Worm (Caenorhabditis elegans): ENCODE results near the gene clec-124.

clec-124 gene

ce11 chrII:3237038-3237521 is 12.4 kb upstream of the clec-124 start, which contains the start of the genes srz-67 and C17F4.11:
TSS of gene srz-67 (minus strand) at chrII:3237138.
TSS of gene C17F4.11 (plus strand) at chrII:3237471.
- TF ChIP-seq sdc-2 (tag; optimal IDR thresholded peaks at IDR 0.05) (no peak), ttx-3 (tag; optimal IDR thresholded peaks at IDR 0.05) (no peak), F13H6.1 (tag; optimal IDR thresholded peaks at IDR 0.05) (no peak), ceh-31 (tag; optimal IDR thresholded peaks at IDR 0.05) (no peak), ceh-6 (GFP tag; optimal IDR thresholded peaks at IDR 0.05) (no peak), fkh-6 (tag; optimal IDR thresholded peaks at IDR 0.05) (no peak), lin-11 (tag; optimal IDR thresholded peaks at IDR 0.05) (no peak), pros-1 (tag; optimal IDR thresholded peaks at IDR 0.05) (no peak), T23F11.4 (GFP tag; optimal IDR thresholded peaks at IDR 0.05) (no peak), ref-2 (tag; optimal IDR thresholded peaks at IDR 0.05) (no peak), dve-1 (tag; optimal IDR thresholded peaks at IDR 0.05) (no peak), dmd-4 (tag; optimal IDR thresholded peaks at IDR 0.05; ENCODE audit: borderline replicate concordance) (no peak), ceh-48 (tag; optimal IDR thresholded peaks at IDR 0.05) (no peak)

- TF ChIP-seq eyg-1 (tag; optimal IDR thresholded peaks at IDR 0.05) (no peak), sox-2 (GFP tag; IDR thresholded peaks at IDR 0.05) (no peak), tbx-7 (tag; optimal IDR thresholded peaks at IDR 0.05) (no peak), C38D4.7 (GFP tag; optimal IDR thresholded peaks at IDR 0.05) (no peak), ceh-45 (GFP tag; IDR thresholded peaks at IDR 0.05) (no peak), fkh-6 (tag; optimal IDR thresholded peaks at IDR 0.05) (no peak), hlh-6 (tag; optimal IDR thresholded peaks at IDR 0.05) (no peak), odd-2 (tag; optimal IDR thresholded peaks at IDR 0.05) (no peak), nhr-11 (tag; optimal IDR thresholded peaks at IDR 0.05) (no peak), unc-42 (tag; optimal IDR thresholded peaks at IDR 0.05) (no peak), fkh-10 (GFP tag; optimal IDR thresholded peaks at IDR 0.05) (no peak), hlh-15 (tag; optimal IDR thresholded peaks at IDR 0.05) (no peak), unc-3 (GFP tag; conservative IDR thresholded peaks at IDR 0.05) (no peak), unc-3 (tag; optimal IDR thresholded peaks at IDR 0.05) (no peak), nfya-1 (tag; optimal IDR thresholded peaks at IDR 0.05) (no peak), pha-2 (tag; optimal IDR thresholded peaks at IDR 0.05) (no peak), lin-11 (tag; optimal IDR thresholded peaks at IDR 0.05) (no peak), ceh-22 (tag; optimal IDR thresholded peaks at IDR 0.05) (no peak), ceh-31 (tag; optimal IDR thresholded peaks at IDR 0.05) (no peak), ceh-19 (GFP tag; optimal IDR thresholded peaks at IDR 0.05) (no peak), syd-9 (tag; optimal IDR thresholded peaks at IDR 0.05) (no peak)
Measured at ce11 chrII:3240207-3240606, 9.3 kb upstream of the clec-124 start, which contains the start of gene C17F4.3. TSS of gene C17F4.3 (plus strand) at chrII:3240507.

ce11 chrII:3241842-3242241 is 7.7 kb upstream of the clec-124 start:
- no peak for TF ChIP-seq hlh-13 (GFP tag; optimal IDR thresholded peaks at IDR 0.05)
- TF ChIP-seq fax-1 (tag; optimal IDR thresholded peaks at IDR 0.05) = no peak
- TF ChIP-seq hlh-6 (tag; optimal IDR thresholded peaks at IDR 0.05) = no peak
- no peak for TF ChIP-seq ttx-3 (tag; optimal IDR thresholded peaks at IDR 0.05)
- no peak for TF ChIP-seq K09A11.1 (tag; optimal IDR thresholded peaks at IDR 0.05; ENCODE audit: insufficient read depth)
- no peak for TF ChIP-seq ahr-1 (tag; optimal IDR thresholded peaks at IDR 0.05)
- TF ChIP-seq odd-2 (tag; optimal IDR thresholded peaks at IDR 0.05) = no peak
- no peak for TF ChIP-seq C08G9.2 (tag; optimal IDR thresholded peaks at IDR 0.05)
- TF ChIP-seq pros-1 (tag; optimal IDR thresholded peaks at IDR 0.05) = no peak
- no peak for TF ChIP-seq elt-4 (tag; optimal IDR thresholded peaks at IDR 0.05)
- no peak for TF ChIP-seq unc-42 (tag; optimal IDR thresholded peaks at IDR 0.05)
- TF ChIP-seq nfya-1 (tag; optimal IDR thresholded peaks at IDR 0.05) = no peak
- no peak for TF ChIP-seq che-1 (tag; optimal IDR thresholded peaks at IDR 0.05)
- TF ChIP-seq eyg-1 (tag; optimal IDR thresholded peaks at IDR 0.05) = no peak
